Fruit fly (Drosophila melanogaster) Kc167 (cell line): ENCODE data around the gene CG14515.

Source experiments
- Myc ChIP-seq: fragments of >200 bp; optimal IDR thresholded peaks from 2 replicates; lab custom pipeline; 2017; ENCODE audit warnings: missing external identifiers
- Sin3A ChIP-seq: fragments of >200 bp; optimal IDR thresholded peaks from 2 replicates; lab custom pipeline; 2018; ENCODE audit warnings: missing external identifiers
- h ChIP-seq: fragments of >200 bp; optimal IDR thresholded peaks from 3 replicates; lab custom pipeline; 2018; ENCODE audit warnings: missing external identifiers
- insv ChIP-seq: fragments of >200 bp; optimal IDR thresholded peaks from 3 replicates; lab custom pipeline; 2018; ENCODE audit warnings: missing external identifiers
- psq ChIP-seq: fragments of >200 bp; optimal IDR thresholded peaks from 2 replicates; lab custom pipeline; 2017; ENCODE audit warnings: missing external identifiers
- ttk ChIP-seq: sonication (Bioruptor generic); optimal IDR thresholded peaks from 2 replicates; lab custom pipeline; 2017; ENCODE audit warnings: missing external identifiers

The CG14515 gene

DNA sequence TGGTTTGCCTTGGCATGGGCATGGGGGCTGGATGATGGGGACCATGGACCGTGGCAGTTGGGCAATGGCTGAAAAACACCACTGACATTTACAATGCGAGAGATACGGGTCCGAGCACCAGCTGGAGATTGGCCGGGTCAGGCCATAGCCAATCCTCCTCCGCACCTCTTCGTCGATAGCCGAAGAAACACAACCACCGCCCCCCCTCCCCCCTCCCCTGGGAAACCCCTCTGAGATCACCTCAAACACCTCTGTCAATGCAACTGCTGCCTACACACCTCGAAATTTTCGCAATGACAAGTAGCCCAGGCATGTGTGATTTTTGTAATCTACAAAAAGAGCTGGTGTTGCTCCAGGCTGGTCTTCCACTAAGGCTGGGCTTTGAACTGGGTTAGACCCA lies 15.2 kb downstream of the CG14515 start:
- TF ChIP-seq Myc (lab: Kevin White, UChicago) (no peak), ttk (no peak), Sin3A (lab: Kevin White, UChicago) (no peak), h (lab: Kevin White, UChicago) (no peak), insv (lab: Kevin White, UChicago) (no peak), psq (lab: Kevin White, UChicago) (no peak)

DNA sequence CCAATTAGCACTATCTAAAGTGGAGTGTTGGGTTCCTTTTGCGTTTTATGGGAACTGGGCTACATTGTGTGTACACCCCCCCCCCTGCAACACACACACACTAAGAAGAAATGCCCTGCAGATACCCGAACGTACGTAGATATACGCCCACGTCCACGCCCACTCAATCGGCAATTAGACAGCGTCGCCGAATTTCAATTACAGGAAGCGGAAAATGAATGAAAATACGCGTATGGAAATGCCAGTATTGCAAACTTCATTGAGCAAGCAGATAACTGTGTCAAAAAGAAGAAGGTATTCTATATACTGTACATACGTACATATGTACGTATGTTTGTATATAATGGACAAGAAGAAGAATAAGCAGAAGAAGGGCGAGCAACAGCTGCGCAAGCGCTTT lies 16.1 kb downstream of the CG14515 start:
- TF ChIP-seq ttk (no peak), Myc (lab: Kevin White, UChicago) (no peak), psq (lab: Kevin White, UChicago) (no peak), h (lab: Kevin White, UChicago) (no peak), insv (lab: Kevin White, UChicago) (no peak), Sin3A (lab: Kevin White, UChicago) (no peak)

DNA sequence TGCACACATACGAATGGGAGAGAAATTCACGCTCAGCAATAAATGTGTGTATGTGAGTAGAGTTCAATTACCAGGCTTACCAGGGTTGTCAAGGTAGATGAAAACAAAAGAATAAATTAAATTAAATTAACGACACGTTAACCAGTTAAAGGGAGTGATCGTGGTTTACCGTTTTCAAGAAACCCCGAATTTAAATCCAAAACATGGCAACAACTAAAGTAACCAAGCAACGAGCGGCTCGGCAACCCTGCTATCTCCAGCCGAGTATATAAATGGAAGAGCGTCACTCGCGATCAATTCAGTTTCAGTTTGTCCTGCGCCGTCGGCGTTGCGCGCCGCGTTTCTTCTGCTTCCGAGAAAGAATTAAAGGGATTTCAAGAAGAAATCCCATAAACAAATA lies 16.9 kb downstream of the CG14515 start:
- TF ChIP-seq ttk (no peak), insv (lab: Kevin White, UChicago) (no peak), psq (lab: Kevin White, UChicago) (no peak), Sin3A (lab: Kevin White, UChicago) (no peak), h (lab: Kevin White, UChicago) (no peak), Myc (lab: Kevin White, UChicago) (no peak)

dm6 chr3R:29214982-29215533 lies 17.7 kb downstream of the CG14515 start:
- TF ChIP-seq Sin3A (lab: Kevin White, UChicago) = no peak
- TF ChIP-seq insv (lab: Kevin White, UChicago) = no peak
- no peak for TF ChIP-seq h (lab: Kevin White, UChicago)
- no peak for TF ChIP-seq Myc (lab: Kevin White, UChicago)
- TF ChIP-seq ttk = no peak
- no peak for TF ChIP-seq psq (lab: Kevin White, UChicago)

DNA sequence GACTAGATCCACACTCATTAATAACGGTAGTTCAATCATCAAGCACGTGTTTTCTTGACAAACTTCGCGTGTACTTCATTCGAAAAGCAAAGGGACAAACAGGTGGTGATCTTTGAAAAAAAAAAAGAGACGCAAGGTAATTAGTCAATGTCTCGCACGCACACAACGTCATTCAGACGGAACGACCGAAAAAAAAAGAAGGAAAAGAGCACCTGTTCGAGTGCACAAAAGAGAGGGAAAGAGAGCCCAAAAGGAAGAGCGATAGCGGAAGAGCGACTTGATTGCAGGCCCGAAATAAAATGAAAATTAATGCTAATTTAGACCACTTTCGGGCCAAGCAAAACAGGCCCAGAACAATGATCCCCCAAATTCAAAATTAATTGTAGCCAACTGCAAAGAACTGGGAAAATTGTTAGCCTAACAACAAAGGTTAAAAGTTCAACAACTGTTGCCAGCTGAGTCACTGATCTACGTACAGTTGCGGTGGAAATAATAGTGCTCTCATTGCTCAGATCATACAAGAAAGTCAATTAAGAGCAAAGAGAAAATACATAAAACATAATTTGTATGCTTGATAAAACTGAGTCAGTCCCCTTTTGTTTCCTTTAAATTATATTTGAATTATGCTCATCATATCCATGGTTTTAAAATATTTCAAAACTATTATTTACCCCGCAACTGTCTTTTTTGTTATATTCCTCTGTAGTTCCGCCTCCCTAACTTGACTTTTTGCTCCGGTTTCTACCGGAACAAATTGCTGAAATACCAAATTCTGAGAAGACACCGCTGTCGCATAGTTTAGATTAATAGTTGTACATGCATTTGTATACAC lies 18.5 kb downstream of the CG14515 start:
- TF ChIP-seq psq (lab: Kevin White, UChicago) (no peak), h (lab: Kevin White, UChicago) (no peak), ttk (no peak), Myc (lab: Kevin White, UChicago) (no peak), insv (lab: Kevin White, UChicago) (no peak), Sin3A (lab: Kevin White, UChicago) (no peak)

dm6 chr3R:29216484-29216863 lies 19.1 kb downstream of the CG14515 start:
- TF ChIP-seq Myc (lab: Kevin White, UChicago) (no peak), ttk (no peak), insv (lab: Kevin White, UChicago) (no peak)

DNA sequence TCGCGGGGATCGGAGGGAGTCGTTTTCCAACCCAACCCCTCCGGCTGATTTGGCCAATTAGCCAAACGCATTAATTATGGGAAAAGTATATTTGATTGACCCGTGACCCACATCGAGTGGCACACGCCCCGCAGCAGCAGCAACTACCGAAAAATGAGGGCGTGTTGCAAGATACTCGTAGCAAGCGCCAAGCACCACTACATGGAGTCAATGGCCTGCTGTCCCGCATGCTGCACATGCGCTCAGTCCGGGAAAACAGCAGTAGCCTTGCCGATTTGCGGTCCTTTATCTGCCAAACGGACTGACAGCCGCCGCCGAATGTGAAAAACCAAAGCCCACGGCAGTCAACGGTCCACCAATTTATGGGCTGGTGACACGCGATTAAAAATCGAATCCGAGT lies 20.0 kb downstream of the CG14515 start:
- TF ChIP-seq Sin3A (lab: Kevin White, UChicago) (no peak), psq (lab: Kevin White, UChicago) (no peak), ttk (no peak), insv (lab: Kevin White, UChicago) (no peak), Myc (lab: Kevin White, UChicago) (no peak), h (lab: Kevin White, UChicago) (no peak)

DNA sequence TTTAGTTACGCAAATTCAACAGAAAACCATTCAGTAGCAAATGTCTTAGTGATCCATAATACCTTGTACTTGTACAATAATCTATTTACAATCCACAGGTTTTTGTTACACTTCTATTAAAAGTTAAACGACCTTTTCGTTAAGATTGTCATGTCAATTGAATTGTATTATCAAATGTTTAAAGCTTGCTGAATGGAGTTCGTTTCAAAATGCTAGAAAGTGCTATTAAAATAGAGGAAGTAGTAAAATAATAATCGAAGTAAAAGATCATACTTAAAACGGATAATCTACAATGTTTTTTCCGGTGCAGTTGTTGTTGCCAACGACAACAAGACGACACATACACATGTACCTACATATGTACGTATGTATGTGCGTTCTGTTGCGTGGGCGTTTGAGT lies 20.6 kb downstream of the CG14515 start:
- no peak for TF ChIP-seq insv (lab: Kevin White, UChicago)
- TF ChIP-seq Myc (lab: Kevin White, UChicago) = no peak
- no peak for TF ChIP-seq psq (lab: Kevin White, UChicago)
- TF ChIP-seq h (lab: Kevin White, UChicago) = no peak
- TF ChIP-seq ttk = no peak
- TF ChIP-seq Sin3A (lab: Kevin White, UChicago) = no peak

DNA sequence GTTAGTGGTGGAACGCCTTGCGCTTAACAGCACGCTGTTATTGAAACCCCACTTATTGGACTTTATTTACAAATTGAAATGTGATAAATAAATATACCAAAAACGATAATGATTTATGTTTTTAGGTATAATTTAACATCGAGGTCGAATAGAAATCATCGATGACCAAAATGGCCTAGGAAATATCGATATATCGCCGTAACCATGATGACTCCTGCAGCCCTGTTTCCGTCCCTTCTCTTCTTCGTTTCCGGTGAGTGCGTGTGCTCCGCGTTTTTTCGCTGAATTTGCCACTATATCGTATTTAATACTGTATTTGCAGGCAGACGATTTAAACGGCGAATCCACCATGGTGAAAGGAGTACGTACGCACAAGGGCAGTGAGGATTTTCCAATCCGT lies 22.6 kb downstream of the CG14515 start, which contains the start of gene eEF1gamma:
TSS of gene eEF1gamma (plus strand) at position 225 of the 400 bp plus-strand sequence.
- TF ChIP-seq psq (lab: Kevin White, UChicago) (no peak), Myc (lab: Kevin White, UChicago) (no peak), insv (lab: Kevin White, UChicago) (no peak), Sin3A (lab: Kevin White, UChicago) (no peak), ttk (no peak), h (lab: Kevin White, UChicago) (no peak)

- TF ChIP-seq insv (lab: Kevin White, UChicago) (no peak), Myc (lab: Kevin White, UChicago) (no peak), psq (lab: Kevin White, UChicago) (no peak), Sin3A (lab: Kevin White, UChicago) (no peak), ttk (no peak), h (lab: Kevin White, UChicago) (no peak)
These were observed 23.2 kb downstream of the CG14515 start for dm6 chr3R:29220585-29220984.

DNA sequence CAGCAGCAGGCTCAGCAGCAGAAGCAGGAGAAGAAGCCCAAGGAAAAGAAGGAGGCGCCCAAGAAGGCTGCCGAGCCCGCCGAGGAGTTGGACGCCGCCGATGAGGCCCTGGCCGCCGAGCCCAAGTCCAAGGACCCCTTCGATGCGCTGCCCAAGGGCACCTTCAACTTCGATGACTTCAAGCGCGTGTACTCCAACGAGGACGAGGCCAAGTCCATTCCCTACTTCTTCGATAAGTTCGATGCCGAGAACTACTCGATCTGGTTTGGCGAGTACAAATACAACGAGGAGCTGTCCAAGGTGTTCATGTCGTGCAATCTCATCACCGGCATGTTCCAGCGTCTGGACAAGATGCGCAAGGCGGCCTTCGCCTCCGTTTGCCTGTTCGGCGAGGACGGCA lies 23.8 kb downstream of the CG14515 start:
- peak; percentile 96 for TF ChIP-seq ttk
- no peak for TF ChIP-seq Sin3A (lab: Kevin White, UChicago)
